Fruit fly (Drosophila melanogaster) whole organism, embryonic: ENCODE data around the gene CG11068.

ENCODE experiments used
- Atf-2 ChIP-seq: fragments of 200-800 bp; sonication (Bioruptor generic); optimal IDR thresholded peaks from 2 replicates; lab custom pipeline; 2016; ENCODE audit warnings: missing biosample characterization, missing genetic modification characterization
- B-H1 ChIP-seq: fragments of 200-800 bp; sonication (Bioruptor generic); IDR thresholded peaks from 3 replicates; pipeline ENCODE4 v1.3.6; 2022; ENCODE audit warnings: missing biosample characterization, missing genetic modification characterization
- CG10321 ChIP-seq: fragments of 200-800 bp; sonication (Bioruptor generic); IDR thresholded peaks from 2 replicates; pipeline ENCODE4 v1.3.6; 2022; ENCODE audit warnings: missing biosample characterization, missing genetic modification characterization
- CG10431 ChIP-seq: fragments of 200-800 bp; sonication (Bioruptor generic); optimal IDR thresholded peaks from 3 replicates; lab custom pipeline; 2018; ENCODE audit warnings: missing biosample characterization, mild to moderate bottlenecking, missing genetic modification characterization
- CG10543 ChIP-seq: fragments of 200-800 bp; sonication (Bioruptor generic); optimal IDR thresholded peaks from 3 replicates; lab custom pipeline; 2017; ENCODE audit warnings: missing biosample characterization, mild to moderate bottlenecking, missing genetic modification characterization, moderate library complexity
- CG10654 ChIP-seq: fragments of 200-800 bp; sonication (Bioruptor generic); optimal IDR thresholded peaks from 2 replicates; lab custom pipeline; 2016; ENCODE audit warnings: missing biosample characterization, missing genetic modification characterization
- CG1233 ChIP-seq: fragments of 200-800 bp; sonication (Bioruptor generic); optimal IDR thresholded peaks from 4 replicates; lab custom pipeline; 2018; ENCODE audit warnings: missing biosample characterization, mild to moderate bottlenecking, missing genetic modification characterization
- CG12659 ChIP-seq: fragments of 200-800 bp; sonication (Bioruptor generic); optimal IDR thresholded peaks from 3 replicates; lab custom pipeline; 2017; ENCODE audit warnings: mild to moderate bottlenecking, missing biosample characterization, missing genetic modification reagents, missing genetic modification characterization
- CG12942 ChIP-seq: fragments of 200-800 bp; sonication (Bioruptor generic); optimal IDR thresholded peaks from 3 replicates; lab custom pipeline; 2016; ENCODE audit warnings: missing biosample characterization, missing genetic modification characterization
- CG13424 ChIP-seq: fragments of 200-800 bp; sonication (Bioruptor generic); optimal IDR thresholded peaks from 2 replicates; lab custom pipeline; 2019; ENCODE audit warnings: missing biosample characterization, mild to moderate bottlenecking, missing genetic modification characterization, moderate library complexity
- CG13894 ChIP-seq: fragments of 200-800 bp; sonication (Bioruptor generic); optimal IDR thresholded peaks from 3 replicates; lab custom pipeline; 2018; ENCODE audit warnings: missing biosample characterization, mild to moderate bottlenecking, missing genetic modification characterization, moderate library complexity
- CG15011 ChIP-seq: fragments of 200-800 bp; sonication (Bioruptor generic); optimal IDR thresholded peaks from 3 replicates; lab custom pipeline; 2018; ENCODE audit warnings: missing biosample characterization, mild to moderate bottlenecking, missing genetic modification characterization
- CG15601 ChIP-seq: fragments of 200-800 bp; sonication (Bioruptor generic); optimal IDR thresholded peaks from 3 replicates; lab custom pipeline; 2019; ENCODE audit warnings: missing biosample characterization, mild to moderate bottlenecking, missing genetic modification characterization, moderate library complexity
- CG16863 ChIP-seq: fragments of 200-800 bp; sonication (Bioruptor generic); optimal IDR thresholded peaks from 3 replicates; lab custom pipeline; 2016; ENCODE audit warnings: missing biosample characterization, missing genetic modification characterization
- CG17361 ChIP-seq: fragments of 200-800 bp; sonication (Bioruptor generic); IDR thresholded peaks from 3 replicates; pipeline ENCODE4 v1.3.6; 2022; ENCODE audit warnings: missing biosample characterization, missing genetic modification characterization
- CG31224 ChIP-seq: fragments of 200-800 bp; sonication (Bioruptor generic); IDR thresholded peaks from 2 replicates; pipeline ENCODE4 v1.3.6; 2022; ENCODE audit warnings: missing biosample characterization, missing genetic modification characterization
- CG32772 ChIP-seq: fragments of 200-800 bp; sonication (Bioruptor generic); IDR thresholded peaks from 2 replicates; pipeline ENCODE4 v1.3.6; 2022; ENCODE audit warnings: missing biosample characterization, missing genetic modification characterization
- CG3847 ChIP-seq: fragments of 200-800 bp; sonication (Bioruptor generic); IDR thresholded peaks from 2 replicates; pipeline ENCODE4 v1.3.6; 2022; ENCODE audit warnings: missing biosample characterization, missing genetic modification characterization
- CG5245 ChIP-seq: fragments of 200-800 bp; sonication (Bioruptor generic); optimal IDR thresholded peaks from 3 replicates; lab custom pipeline; 2016; ENCODE audit warnings: missing biosample characterization, missing genetic modification characterization
- CG6854 ChIP-seq: fragments of 200-800 bp; sonication (Bioruptor generic); optimal IDR thresholded peaks from 3 replicates; lab custom pipeline; 2017; ENCODE audit warnings: missing biosample characterization, mild to moderate bottlenecking, missing genetic modification characterization
- CG8089 ChIP-seq: fragments of 200-800 bp; sonication (Bioruptor generic); optimal IDR thresholded peaks from 3 replicates; lab custom pipeline; 2016; ENCODE audit warnings: missing biosample characterization, missing genetic modification characterization
- CG8359 ChIP-seq: fragments of 200-800 bp; sonication (Bioruptor generic); optimal IDR thresholded peaks from 2 replicates; lab custom pipeline; 2017; ENCODE audit warnings: missing biosample characterization, mild to moderate bottlenecking, missing genetic modification characterization, borderline replicate concordance
- CG8924 ChIP-seq: fragments of 200-800 bp; optimal IDR thresholded peaks from 3 replicates; lab custom pipeline; 2019; ENCODE audit warnings: missing biosample characterization, mild to moderate bottlenecking, missing genetic modification characterization, moderate library complexity
- Deaf1 ChIP-seq: fragments of 200-800 bp; optimal IDR thresholded peaks from 3 replicates; lab custom pipeline; 2019; ENCODE audit warnings: missing biosample characterization, mild to moderate bottlenecking, missing genetic modification characterization, moderate library complexity
- Fer1 ChIP-seq: fragments of 200-800 bp; sonication (Bioruptor generic); optimal IDR thresholded peaks from 2 replicates; lab custom pipeline; 2017; ENCODE audit warnings: missing biosample characterization, mild to moderate bottlenecking, missing genetic modification characterization
- Fer3 ChIP-seq: fragments of 200-800 bp; sonication (Bioruptor generic); optimal IDR thresholded peaks from 2 replicates; lab custom pipeline; 2018; ENCODE audit warnings: missing biosample characterization, mild to moderate bottlenecking, missing genetic modification characterization, moderate library complexity
- MESR4 ChIP-seq: fragments of 200-800 bp; sonication (Bioruptor generic); optimal IDR thresholded peaks from 2 replicates; lab custom pipeline; 2018; ENCODE audit warnings: missing biosample characterization, mild to moderate bottlenecking, missing genetic modification characterization, moderate library complexity
- Xbp1 ChIP-seq: fragments of 200-800 bp; sonication (Bioruptor generic); optimal IDR thresholded peaks from 3 replicates; lab custom pipeline; 2016; ENCODE audit warnings: missing biosample characterization, mild to moderate bottlenecking, missing genetic modification characterization
- Xrp1 ChIP-seq: fragments of 200-800 bp; sonication (Bioruptor generic); IDR thresholded peaks from 2 replicates; pipeline ENCODE4 v1.3.6; 2022; ENCODE audit warnings: missing biosample characterization, missing genetic modification characterization
- YL-1 ChIP-seq: fragments of 200-800 bp; sonication (Bioruptor generic); optimal IDR thresholded peaks from 3 replicates; lab custom pipeline; 2017; ENCODE audit warnings: missing biosample characterization, mild to moderate bottlenecking, missing genetic modification characterization
- bigmax ChIP-seq: fragments of 200-800 bp; sonication (Bioruptor generic); optimal IDR thresholded peaks from 2 replicates; lab custom pipeline; 2018; ENCODE audit warnings: missing biosample characterization, mild to moderate bottlenecking, missing genetic modification characterization
- cas ChIP-seq: fragments of 200-800 bp; sonication (Bioruptor generic); IDR thresholded peaks from 2 replicates; pipeline ENCODE4 v1.3.6; 2022; ENCODE audit warnings: missing biosample characterization, missing genetic modification characterization
- da ChIP-seq: fragments of 200-800 bp; sonication (Bioruptor generic); optimal IDR thresholded peaks from 2 replicates; lab custom pipeline; 2016; ENCODE audit warnings: missing biosample characterization, missing genetic modification characterization
- dan ChIP-seq: fragments of 200-800 bp; sonication (Bioruptor generic); IDR thresholded peaks from 2 replicates; pipeline ENCODE4 v1.3.6; 2022; ENCODE audit warnings: missing biosample characterization, missing genetic modification characterization
- dmrt99B ChIP-seq: fragments of 200-800 bp; sonication (Bioruptor generic); optimal IDR thresholded peaks from 2 replicates; lab custom pipeline; 2018; ENCODE audit warnings: missing biosample characterization, mild to moderate bottlenecking, missing genetic modification characterization, moderate library complexity
- esg ChIP-seq: fragments of 200-800 bp; sonication (Bioruptor generic); conservative IDR thresholded peaks from 2 replicates; pipeline ENCODE4 v1.3.6; 2022; ENCODE audit warnings: missing biosample characterization, missing genetic modification characterization
- fd64A ChIP-seq: fragments of 200-800 bp; sonication (Bioruptor generic); optimal IDR thresholded peaks from 3 replicates; lab custom pipeline; 2018; ENCODE audit warnings: missing biosample characterization, mild to moderate bottlenecking, missing genetic modification characterization
- fd96Cb ChIP-seq: fragments of 200-800 bp; sonication (Bioruptor generic); optimal IDR thresholded peaks from 2 replicates; lab custom pipeline; 2018; ENCODE audit warnings: missing biosample characterization, mild to moderate bottlenecking, missing genetic modification characterization, moderate library complexity
- gcm ChIP-seq: fragments of 200-800 bp; sonication (Bioruptor generic); optimal IDR thresholded peaks from 2 replicates; lab custom pipeline; 2019; ENCODE audit warnings: missing biosample characterization, mild to moderate bottlenecking, missing genetic modification characterization, moderate library complexity
- ind ChIP-seq: fragments of 200-800 bp; sonication (Bioruptor generic); optimal IDR thresholded peaks from 3 replicates; lab custom pipeline; 2016; ENCODE audit warnings: missing biosample characterization, missing genetic modification characterization
- nerfin-1 ChIP-seq: fragments of 200-800 bp; sonication (Bioruptor generic); optimal IDR thresholded peaks from 3 replicates; lab custom pipeline; 2019; ENCODE audit warnings: missing biosample characterization, mild to moderate bottlenecking, missing genetic modification characterization, moderate library complexity
- oc ChIP-seq: fragments of 200-800 bp; sonication (Bioruptor generic); optimal IDR thresholded peaks from 2 replicates; lab custom pipeline; 2018; ENCODE audit warnings: missing biosample characterization, mild to moderate bottlenecking, missing genetic modification characterization, moderate library complexity
- repo ChIP-seq: fragments of 200-800 bp; sonication (Bioruptor generic); optimal IDR thresholded peaks from 2 replicates; lab custom pipeline; 2016; ENCODE audit warnings: missing biosample characterization, missing genetic modification characterization
- sc ChIP-seq, 3 experiments: fragments of >200 bp in 2 of 3; fragments of 200-800 bp in 1 of 3; sonication (Bioruptor generic) in 1 of 3; optimal IDR thresholded peaks; 2 replicates in 2 of 3; 3 replicates in 1 of 3; lab custom pipeline; 2017; ENCODE audit warnings: mild to moderate bottlenecking in 1 of 3, missing biosample characterization in 1 of 3, missing genetic modification characterization in 1 of 3, missing genetic modification reagents in 1 of 3
- slou ChIP-seq: fragments of 200-800 bp; sonication (Bioruptor generic); optimal IDR thresholded peaks from 3 replicates; lab custom pipeline; 2016; ENCODE audit warnings: missing biosample characterization, missing genetic modification characterization
- trem ChIP-seq: fragments of 200-800 bp; optimal IDR thresholded peaks from 3 replicates; lab custom pipeline; 2019; ENCODE audit warnings: missing biosample characterization, mild to moderate bottlenecking, missing genetic modification characterization, moderate library complexity
- unc-4 ChIP-seq: fragments of 200-800 bp; sonication (Bioruptor generic); IDR thresholded peaks from 2 replicates; pipeline ENCODE4 v1.3.6; 2022; ENCODE audit warnings: missing biosample characterization, missing genetic modification characterization; ENCODE audit not compliant: partially characterized antibody
- yki ChIP-seq: fragments of >200 bp; optimal IDR thresholded peaks from 3 replicates; lab custom pipeline; 2018
- zen2 ChIP-seq: fragments of 200-800 bp; sonication (Bioruptor generic); IDR thresholded peaks from 3 replicates; pipeline ENCODE4 v1.3.6; 2022; ENCODE audit warnings: missing biosample characterization, missing genetic modification characterization; ENCODE audit not compliant: partially characterized antibody

The CG11068 gene

DNA sequence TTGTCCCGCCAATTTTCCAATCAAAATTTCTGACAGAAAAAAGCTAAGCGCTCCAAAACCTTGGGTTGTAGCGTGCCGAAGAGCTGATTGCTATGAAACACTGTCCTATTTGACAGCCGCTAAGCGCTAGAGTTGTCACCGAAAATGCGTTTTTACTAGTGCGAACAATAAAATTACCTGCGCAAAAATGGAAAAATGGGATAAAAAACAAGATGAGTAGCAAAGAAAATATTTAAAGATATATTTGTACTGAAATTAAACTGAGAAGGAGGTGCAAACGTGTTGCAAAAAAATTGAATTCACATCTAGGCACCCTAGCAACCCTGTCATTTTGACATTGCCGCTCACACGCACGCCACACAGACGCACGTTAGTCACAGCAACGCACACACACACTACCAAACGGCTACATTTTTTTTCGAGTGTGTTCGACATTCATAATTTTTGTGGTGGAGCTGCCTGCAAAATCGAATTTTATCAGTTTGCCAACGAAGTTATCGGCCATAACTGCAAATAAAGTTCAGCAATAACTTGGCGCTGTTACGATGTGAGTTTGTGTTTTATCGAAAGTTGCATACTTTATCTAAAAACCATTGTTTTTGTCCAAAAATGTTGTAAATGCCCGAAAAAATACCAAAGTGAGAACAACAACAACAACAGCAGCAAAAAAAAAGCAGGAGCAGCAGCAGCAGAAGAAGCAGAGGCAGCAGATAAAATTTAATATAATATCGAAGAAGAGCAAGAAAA, 41.1 kb downstream of the CG11068 start, which contains the start of gene ben (continued):
- TF ChIP-seq B-H1 (peak; percentile 74), MESR4 (GFP tag; lab: Kevin White, UChicago) (peak; percentile 27), fd96Cb (tag; lab: Kevin White, UChicago) (peak; percentile 79), CG10431 (peak; percentile 36), nerfin-1 (tag; lab: Kevin White, UChicago) (peak; percentile 71), ind (GFP tag; lab: Kevin White, UChicago) (peak; percentile 88), CG31224 (GFP tag; lab: Robert Waterston, UW) (peak; percentile 72), Xbp1 (peak; percentile 85), CG8359 (GFP tag; lab: Kevin White, UChicago) (peak; percentile 49), Fer1 (GFP tag; lab: Kevin White, UChicago) (no peak), Fer3 (peak; percentile 75), CG15011 (GFP tag; lab: Kevin White, UChicago) (peak; percentile 59), slou (GFP tag; lab: Kevin White, UChicago) (peak; percentile 73), dmrt99B (tag; lab: Kevin White, UChicago) (peak; percentile 76), CG12659 (GFP tag; lab: Kevin White, UChicago) (peak; percentile 87), esg (GFP tag; lab: Robert Waterston, UW) (peak; percentile 83), fd64A (no peak), CG10543 (peak; percentile 88), trem (tag; lab: Kevin White, UChicago) (peak; percentile 69), CG13894 (tag; lab: Kevin White, UChicago) (no peak), CG17361 (peak; percentile 94), CG3847 (GFP tag; lab: Robert Waterston, UW) (no peak), CG6854 (GFP tag; lab: Kevin White, UChicago) (no peak), CG13424 (tag; lab: Kevin White, UChicago) (peak; percentile 88), YL-1 (GFP tag; lab: Kevin White, UChicago) (peak; percentile 50), cas (no peak), CG8924 (tag; lab: Kevin White, UChicago) (peak; percentile 81), sc (optimal IDR thresholded peaks at IDR 0.05; lab: Kevin White, UChicago) (no peak), sc (GFP tag; optimal IDR thresholded peaks at IDR 0.05; lab: Kevin White, UChicago) (peak; percentile 63), Deaf1 (tag; lab: Kevin White, UChicago) (peak; percentile 57), CG10321 (GFP tag; lab: Robert Waterston, UW) (peak; percentile 53; the same call in 1 of the 2 replicates), CG5245 (peak; percentile 67), Xrp1 (GFP tag; lab: Robert Waterston, UW) (peak; percentile 82), zen2 (no peak), gcm (GFP tag; lab: Kevin White, UChicago) (peak; percentile 54), CG10654 (peak; percentile 71), oc (peak; percentile 56), CG8089 (peak; percentile 82), bigmax (GFP tag; lab: Kevin White, UChicago) (no peak), CG12942 (GFP tag; lab: Kevin White, UChicago) (peak; percentile 78), CG32772 (GFP tag; lab: Robert Waterston, UW) (peak; percentile 83), Atf-2 (peak; percentile 76), unc-4 (GFP tag; lab: Robert Waterston, UW) (no peak), CG16863 (GFP tag; lab: Kevin White, UChicago) (peak; percentile 78), repo (peak; percentile 46), CG15601 (tag; lab: Kevin White, UChicago) (peak; percentile 75), CG1233 (GFP tag; lab: Kevin White, UChicago) (peak; percentile 66), da (GFP tag; lab: Kevin White, UChicago) (peak; percentile 37), dan (GFP tag; lab: Robert Waterston, UW) (no peak; the same call in 1 of the 2 replicates), yki (lab: Kevin White, UChicago) (no peak)
